Worm (Caenorhabditis elegans) whole organism, L3 larva: ENCODE data around the gene F26F4.5.

Experiments
- R02D3.7 ChIP-seq: fragments of 150-350 bp; optimal IDR thresholded peaks from 2 replicates; lab custom pipeline; 2014; ENCODE audit warnings: missing biosample characterization, missing genetic modification characterization
- ama-1 ChIP-seq: fragments of 150-350 bp; optimal IDR thresholded peaks from 2 replicates; lab custom pipeline; 2018
- ceh-9 ChIP-seq: sonication (generic microtip); optimal IDR thresholded peaks from 2 replicates; lab custom pipeline; 2018; ENCODE audit warnings: missing biosample characterization, missing genetic modification characterization
- daf-12 ChIP-seq: fragments of 150-350 bp; optimal IDR thresholded peaks from 2 replicates; lab custom pipeline; 2014; ENCODE audit warnings: missing biosample characterization, missing genetic modification reagents, missing genetic modification characterization
- egl-27 ChIP-seq: sonication (generic microtip); optimal IDR thresholded peaks from 4 replicates; lab custom pipeline; 2017; ENCODE audit warnings: missing biosample characterization, missing genetic modification reagents, missing genetic modification characterization
- egl-5 ChIP-seq: fragments of 150-350 bp; optimal IDR thresholded peaks from 2 replicates; lab custom pipeline; 2017; ENCODE audit warnings: missing biosample characterization, missing genetic modification reagents, missing genetic modification characterization, inconsistent platforms
- fos-1 ChIP-seq: fragments of 150-350 bp; optimal IDR thresholded peaks from 2 replicates; lab custom pipeline; 2014; ENCODE audit warnings: missing biosample characterization, missing genetic modification characterization
- lin-39 ChIP-seq: fragments of 150-350 bp; optimal IDR thresholded peaks from 2 replicates; lab custom pipeline; 2018; ENCODE audit warnings: missing biosample characterization, missing genetic modification reagents, missing genetic modification characterization
- nfya-1 ChIP-seq: sonication (generic microtip); optimal IDR thresholded peaks from 2 replicates; lab custom pipeline; 2017; ENCODE audit warnings: missing genetic modification characterization, mild to moderate bottlenecking, missing compliant biosample characterization, antibody characterized with exemption, moderate library complexity; ENCODE audit not compliant: insufficient read depth
- nhr-76 ChIP-seq: fragments of 150-350 bp; sonication (generic microtip); optimal IDR thresholded peaks from 5 replicates; lab custom pipeline; 2014; ENCODE audit warnings: missing biosample characterization, missing genetic modification characterization
- nhr-77 ChIP-seq: fragments of 150-350 bp; optimal IDR thresholded peaks from 2 replicates; lab custom pipeline; 2014; ENCODE audit warnings: missing biosample characterization, missing genetic modification characterization
- pqm-1 ChIP-seq: fragments of 150-350 bp; optimal IDR thresholded peaks from 2 replicates; lab custom pipeline; 2017; ENCODE audit warnings: missing biosample characterization, missing genetic modification characterization, inconsistent platforms
- unc-62 ChIP-seq: fragments of 150-350 bp; sonication (generic microtip); optimal IDR thresholded peaks from 4 replicates; lab custom pipeline; 2014; ENCODE audit warnings: missing biosample characterization, missing genetic modification reagents, missing genetic modification characterization
- ztf-4 ChIP-seq: fragments of 150-350 bp; optimal IDR thresholded peaks from 2 replicates; lab custom pipeline; 2014; ENCODE audit warnings: missing biosample characterization, missing genetic modification characterization

ce11 chrIII:4934896-4935628, 44.0 kb upstream of the F26F4.5 start, which contains the start of gene mrps-18C:
- TF ChIP-seq nhr-76 = no peak
- no peak for TF ChIP-seq lin-39 (tag; lab: Kevin White, UChicago)
- no peak for TF ChIP-seq egl-5 (tag; lab: Kevin White, UChicago)
- TF ChIP-seq R02D3.7 (tag; lab: Kevin White, UChicago) = no peak
- TF ChIP-seq daf-12 (tag; lab: Kevin White, UChicago) = no peak
- no peak for TF ChIP-seq ama-1
- TF ChIP-seq fos-1 (tag; lab: Kevin White, UChicago) = no peak
- no peak for TF ChIP-seq nfya-1 (tag; lab: Kevin White, UChicago)
- TF ChIP-seq pqm-1 (tag; lab: Kevin White, UChicago) = no peak
- no peak for TF ChIP-seq ztf-4 (tag; lab: Kevin White, UChicago)
- no peak for TF ChIP-seq egl-27 (tag; lab: Kevin White, UChicago)
- no peak for TF ChIP-seq unc-62 (GFP tag; lab: Kevin White, UChicago)
- no peak for TF ChIP-seq ceh-9
- TF ChIP-seq nhr-77 (tag; lab: Kevin White, UChicago) = no peak
